Worm (Caenorhabditis elegans) whole organism, L2 larva: ENCODE results near the gene top-2.

Source experiments
- F13H6.1 ChIP-seq: sonication (generic microtip); optimal IDR thresholded peaks from 2 replicates; lab custom pipeline; 2016; ENCODE audit warnings: missing genetic modification characterization, missing compliant biosample characterization
- aly-2 ChIP-seq: fragments of 150-350 bp; optimal IDR thresholded peaks from 2 replicates; lab custom pipeline; 2014; ENCODE audit warnings: missing biosample characterization, missing genetic modification characterization
- blmp-1 ChIP-seq: sonication (generic microtip); optimal IDR thresholded peaks from 2 replicates; lab custom pipeline; 2017; ENCODE audit warnings: missing genetic modification characterization, mild to moderate bottlenecking, missing compliant biosample characterization, antibody characterized with exemption, moderate library complexity; ENCODE audit not compliant: insufficient read depth
- ceh-16 ChIP-seq: fragments of 150-350 bp; optimal IDR thresholded peaks from 2 replicates; lab custom pipeline; 2014; ENCODE audit warnings: missing biosample characterization, missing genetic modification characterization
- dmd-4 ChIP-seq: sonication (generic microtip); optimal IDR thresholded peaks from 2 replicates; lab custom pipeline; 2017; ENCODE audit warnings: missing biosample characterization, missing genetic modification characterization
- fos-1 ChIP-seq: fragments of 150-350 bp; optimal IDR thresholded peaks from 2 replicates; lab custom pipeline; 2014; ENCODE audit warnings: missing biosample characterization, missing genetic modification characterization
- nhr-11 ChIP-seq: fragments of 150-350 bp; optimal IDR thresholded peaks from 2 replicates; lab custom pipeline; 2014; ENCODE audit warnings: missing biosample characterization, missing genetic modification characterization
- nhr-77 ChIP-seq: fragments of 150-350 bp; optimal IDR thresholded peaks from 2 replicates; lab custom pipeline; 2014; ENCODE audit warnings: missing biosample characterization, missing genetic modification characterization
- sem-4 ChIP-seq: fragments of 150-350 bp; optimal IDR thresholded peaks from 2 replicates; lab custom pipeline; 2014; ENCODE audit warnings: missing biosample characterization, missing genetic modification reagents, missing genetic modification characterization
- snpc-4 ChIP-seq: fragments of 150-350 bp; optimal IDR thresholded peaks from 2 replicates; lab custom pipeline; 2014; ENCODE audit warnings: missing biosample characterization, missing genetic modification characterization
- unc-62 ChIP-seq: fragments of 150-350 bp; optimal IDR thresholded peaks from 2 replicates; lab custom pipeline; 2014; ENCODE audit warnings: missing biosample characterization, missing genetic modification reagents, missing genetic modification characterization
- ztf-4 ChIP-seq: fragments of 150-350 bp; optimal IDR thresholded peaks from 2 replicates; lab custom pipeline; 2014; ENCODE audit warnings: missing biosample characterization, missing genetic modification characterization

ce11 chrII:11879784-11880183 is 4.8 kb downstream of the top-2 start:
- no peak for TF ChIP-seq ceh-16 (tag; lab: Kevin White, UChicago)
- no peak for TF ChIP-seq snpc-4 (tag; lab: Kevin White, UChicago)
- TF ChIP-seq F13H6.1 (tag; lab: Kevin White, UChicago): no peak
- TF ChIP-seq ztf-4: no peak
- no peak for TF ChIP-seq dmd-4 (tag; lab: Kevin White, UChicago)
- no peak for TF ChIP-seq nhr-11
- TF ChIP-seq unc-62 (GFP tag; lab: Kevin White, UChicago): no peak
- TF ChIP-seq nhr-77 (tag; lab: Kevin White, UChicago): no peak
- TF ChIP-seq sem-4: no peak
- no peak for TF ChIP-seq aly-2
- TF ChIP-seq blmp-1 (tag; lab: Kevin White, UChicago): no peak
- TF ChIP-seq fos-1: no peak
